Worm (Caenorhabditis elegans): ENCODE measurements around the gene F42G2.5.

- TF ChIP-seq rpc-1 (optimal IDR thresholded peaks at IDR 0.05) = no peak
- no peak for TF ChIP-seq rpc-1 (tag; optimal IDR thresholded peaks at IDR 0.05)
- no peak for TF ChIP-seq F22D6.2 (tag; optimal IDR thresholded peaks at IDR 0.05)
- no peak for TF ChIP-seq F23B12.7 (tag; optimal IDR thresholded peaks at IDR 0.05; ENCODE audit: insufficient read depth)
- TF ChIP-seq pha-4 (tag; optimal IDR thresholded peaks at IDR 0.05) = no peak
- no peak for TF ChIP-seq F37B4.10 (GFP tag; IDR thresholded peaks at IDR 0.05)
- no peak for TF ChIP-seq nhr-80 (tag; optimal IDR thresholded peaks at IDR 0.05)
- no peak for TF ChIP-seq pbrm-1 (GFP tag; IDR thresholded peaks at IDR 0.05)
- no peak for TF ChIP-seq zfh-2 (GFP tag; conservative IDR thresholded peaks at IDR 0.05)
- no peak for TF ChIP-seq egl-18 (GFP tag; IDR thresholded peaks at IDR 0.05)
- TF ChIP-seq ccch-3 (GFP tag; optimal IDR thresholded peaks at IDR 0.05) = no peak
- no peak for TF ChIP-seq ama-1 (optimal IDR thresholded peaks at IDR 0.05)
- TF ChIP-seq ama-1 (GFP tag; optimal IDR thresholded peaks at IDR 0.05) = no peak
- TF ChIP-seq dox-1 (GFP tag; IDR thresholded peaks at IDR 0.05) = no peak
Observed at ce11 chrII:2366623-2367365, 51.0 kb downstream of the F42G2.5 start, which contains the start of the genes F43C11.12 and F16G10.5.
